Fruit fly (Drosophila melanogaster) whole organism, embryonic: ENCODE measurements around the gene RanGAP.

ENCODE experiments used
- Bgb ChIP-seq: fragments of 200-800 bp; sonication (Bioruptor generic); IDR thresholded peaks from 2 replicates; pipeline ENCODE4 v1.3.6; 2022; ENCODE audit warnings: missing biosample characterization, missing genetic modification characterization; ENCODE audit not compliant: partially characterized antibody
- CG12769 ChIP-seq: fragments of 200-800 bp; sonication (Bioruptor generic); optimal IDR thresholded peaks from 2 replicates; lab custom pipeline; 2019; ENCODE audit warnings: missing biosample characterization, mild to moderate bottlenecking, missing genetic modification characterization, moderate library complexity
- CG13287 ChIP-seq: fragments of 200-800 bp; sonication (Bioruptor generic); IDR thresholded peaks from 2 replicates; pipeline ENCODE4 v1.3.6; 2022; ENCODE audit warnings: missing biosample characterization, missing genetic modification characterization; ENCODE audit not compliant: partially characterized antibody
- CG14014 ChIP-seq: fragments of 200-800 bp; sonication (Bioruptor generic); IDR thresholded peaks from 2 replicates; pipeline ENCODE4 v1.3.6; 2022; ENCODE audit warnings: missing biosample characterization, missing genetic modification characterization
- CG14710 ChIP-seq: fragments of 200-800 bp; sonication (Bioruptor generic); optimal IDR thresholded peaks from 3 replicates; lab custom pipeline; 2019; ENCODE audit warnings: missing biosample characterization, mild to moderate bottlenecking, missing genetic modification characterization, moderate library complexity
- CG15011 ChIP-seq: fragments of 200-800 bp; sonication (Bioruptor generic); optimal IDR thresholded peaks from 3 replicates; lab custom pipeline; 2018; ENCODE audit warnings: missing biosample characterization, mild to moderate bottlenecking, missing genetic modification characterization
- CG17328 ChIP-seq: fragments of 200-800 bp; sonication (Bioruptor generic); IDR thresholded peaks from 2 replicates; pipeline ENCODE4 v1.3.6; 2022; ENCODE audit warnings: missing biosample characterization, missing genetic modification characterization
- CG17829 ChIP-seq: fragments of 200-800 bp; optimal IDR thresholded peaks from 2 replicates; lab custom pipeline; 2019; ENCODE audit warnings: missing biosample characterization, mild to moderate bottlenecking, missing genetic modification characterization, moderate library complexity
- CG2678 ChIP-seq: fragments of 200-800 bp; sonication (Bioruptor generic); optimal IDR thresholded peaks from 3 replicates; lab custom pipeline; 2019; ENCODE audit warnings: missing biosample characterization, mild to moderate bottlenecking, missing genetic modification characterization, moderate library complexity
- CG3163 ChIP-seq: fragments of 200-800 bp; sonication (Bioruptor generic); optimal IDR thresholded peaks from 3 replicates; lab custom pipeline; 2016; ENCODE audit warnings: missing biosample characterization, missing genetic modification characterization
- CG32532 ChIP-seq: fragments of 200-800 bp; sonication (Bioruptor generic); IDR thresholded peaks from 2 replicates; pipeline ENCODE4 v1.3.6; 2022; ENCODE audit warnings: missing biosample characterization, missing genetic modification characterization
- CG34376 ChIP-seq: fragments of 200-800 bp; sonication (Bioruptor generic); optimal IDR thresholded peaks from 2 replicates; lab custom pipeline; 2018; ENCODE audit warnings: missing biosample characterization, mild to moderate bottlenecking, missing genetic modification characterization
- CG4328 ChIP-seq: fragments of 200-800 bp; sonication (Bioruptor generic); optimal IDR thresholded peaks from 3 replicates; lab custom pipeline; 2017; ENCODE audit warnings: missing biosample characterization, missing genetic modification reagents, missing genetic modification characterization
- Deaf1 ChIP-seq: fragments of 200-800 bp; optimal IDR thresholded peaks from 3 replicates; lab custom pipeline; 2019; ENCODE audit warnings: missing biosample characterization, mild to moderate bottlenecking, missing genetic modification characterization, moderate library complexity
- Doc3 ChIP-seq: fragments of 200-800 bp; sonication (Bioruptor generic); IDR thresholded peaks from 3 replicates; pipeline ENCODE4 v1.3.6; 2022; ENCODE audit warnings: missing biosample characterization, missing genetic modification characterization; ENCODE audit not compliant: partially characterized antibody
- Drgx ChIP-seq: fragments of 200-800 bp; sonication (Bioruptor generic); IDR thresholded peaks from 2 replicates; pipeline ENCODE4 v1.3.6; 2022; ENCODE audit warnings: missing biosample characterization, missing genetic modification characterization
- Ets65A ChIP-seq: fragments of 200-800 bp; sonication (Bioruptor generic); peaks from one replicate; lab custom pipeline; 2016; ENCODE audit warnings: missing biosample characterization, missing genetic modification characterization
- GATAe ChIP-seq: fragments of 200-800 bp; sonication (Bioruptor generic); conservative IDR thresholded peaks from 2 replicates; pipeline ENCODE4 v1.3.6; 2022; ENCODE audit warnings: missing biosample characterization, missing genetic modification characterization
- Gsc ChIP-seq: fragments of 200-800 bp; sonication (Bioruptor generic); IDR thresholded peaks from 2 replicates; pipeline ENCODE4 v1.3.6; 2022; ENCODE audit warnings: missing biosample characterization, missing genetic modification characterization
- Hr78 ChIP-seq, 2 experiments: fragments of 200-800 bp in 1 of 2; fragments of >200 bp in 1 of 2; sonication (Bioruptor generic) in 1 of 2; optimal IDR thresholded peaks; 2 replicates each; lab custom pipeline; 2017 to 2019; ENCODE audit warnings: missing biosample characterization in 2 of 2, missing genetic modification characterization in 2 of 2, mild to moderate bottlenecking in 1 of 2, moderate library complexity in 1 of 2
- Meics ChIP-seq: fragments of 200-800 bp; sonication (Bioruptor generic); optimal IDR thresholded peaks from 2 replicates; lab custom pipeline; 2017; ENCODE audit warnings: missing biosample characterization, mild to moderate bottlenecking, missing genetic modification characterization
- NK7.1 ChIP-seq: fragments of 200-800 bp; sonication (Bioruptor generic); optimal IDR thresholded peaks from 3 replicates; lab custom pipeline; 2016; ENCODE audit warnings: missing biosample characterization, missing genetic modification characterization
- Nf-YB ChIP-seq: fragments of 200-800 bp; sonication (Bioruptor generic); optimal IDR thresholded peaks from 3 replicates; lab custom pipeline; 2019; ENCODE audit warnings: missing biosample characterization, mild to moderate bottlenecking, missing genetic modification characterization, moderate library complexity
- Nf-YC ChIP-seq: fragments of 200-800 bp; optimal IDR thresholded peaks from 3 replicates; lab custom pipeline; 2019; ENCODE audit warnings: missing biosample characterization, mild to moderate bottlenecking, missing genetic modification characterization, moderate library complexity
- bowl ChIP-seq: fragments of 200-800 bp; sonication (Bioruptor generic); IDR thresholded peaks from 2 replicates; pipeline ENCODE4 v1.3.6; 2022; ENCODE audit warnings: missing biosample characterization, missing genetic modification characterization
- croc ChIP-seq: fragments of 200-800 bp; sonication (Bioruptor generic); conservative IDR thresholded peaks from 3 replicates; pipeline ENCODE4 v1.3.6; 2022; ENCODE audit warnings: missing biosample characterization, missing genetic modification characterization
- exex ChIP-seq: fragments of 200-800 bp; sonication (Bioruptor generic); optimal IDR thresholded peaks from 4 replicates; lab custom pipeline; 2018; ENCODE audit warnings: missing biosample characterization, mild to moderate bottlenecking, missing genetic modification characterization, moderate library complexity
- ftz-f1 ChIP-seq: fragments of 200-800 bp; sonication (Bioruptor generic); optimal IDR thresholded peaks from 2 replicates; lab custom pipeline; 2016; ENCODE audit warnings: missing biosample characterization, missing genetic modification characterization
- grn ChIP-seq: fragments of 200-800 bp; sonication (Bioruptor generic); optimal IDR thresholded peaks from 3 replicates; lab custom pipeline; 2017; ENCODE audit warnings: missing biosample characterization, missing genetic modification characterization
- gt ChIP-seq: fragments of 200-800 bp; sonication (Bioruptor generic); IDR thresholded peaks from 2 replicates; pipeline ENCODE4 v1.3.6; 2022; ENCODE audit warnings: missing biosample characterization, missing genetic modification characterization
- lab ChIP-seq: fragments of 200-800 bp; sonication (Bioruptor generic); optimal IDR thresholded peaks from 3 replicates; lab custom pipeline; 2017; ENCODE audit warnings: missing biosample characterization, missing genetic modification characterization, mild to moderate bottlenecking, moderate library complexity, missing genetic modification reagents
- nom ChIP-seq: fragments of 200-800 bp; sonication (Bioruptor generic); optimal IDR thresholded peaks from 2 replicates; lab custom pipeline; 2017; ENCODE audit warnings: missing biosample characterization, missing genetic modification characterization, mild to moderate bottlenecking, moderate library complexity, missing genetic modification reagents
- otp ChIP-seq: fragments of 200-800 bp; sonication (Bioruptor generic); IDR thresholded peaks from 3 replicates; pipeline ENCODE4, ENCODE4 v1.3.6; 2022; ENCODE audit warnings: missing biosample characterization, missing genetic modification characterization
- sd ChIP-seq: fragments of 200-800 bp; sonication (Bioruptor generic); optimal IDR thresholded peaks from 3 replicates; lab custom pipeline; 2018; ENCODE audit warnings: missing biosample characterization, mild to moderate bottlenecking, missing genetic modification characterization, moderate library complexity
- sima ChIP-seq: fragments of 200-800 bp; sonication (Bioruptor generic); optimal IDR thresholded peaks from 2 replicates; lab custom pipeline; 2016; ENCODE audit warnings: missing biosample characterization, missing genetic modification characterization
- sr ChIP-seq: fragments of 200-800 bp; sonication (Bioruptor generic); IDR thresholded peaks from 3 replicates; pipeline ENCODE4 v1.3.6; 2022; ENCODE audit warnings: missing biosample characterization, missing genetic modification characterization
- sug ChIP-seq: fragments of 200-800 bp; optimal IDR thresholded peaks from 2 replicates; lab custom pipeline; 2019; ENCODE audit warnings: missing biosample characterization, mild to moderate bottlenecking, missing genetic modification characterization, moderate library complexity
- tll ChIP-seq, 2 experiments: fragments of 200-800 bp in 1 of 2; fragments of >200 bp in 1 of 2; sonication (Bioruptor generic) in 1 of 2; optimal IDR thresholded peaks; 2 replicates each; lab custom pipeline; 2017 to 2019; ENCODE audit warnings: missing biosample characterization in 2 of 2, missing genetic modification characterization in 2 of 2, mild to moderate bottlenecking in 1 of 2, moderate library complexity in 1 of 2
- wek ChIP-seq: fragments of 200-800 bp; sonication (Bioruptor generic); optimal IDR thresholded peaks from 3 replicates; lab custom pipeline; 2018; ENCODE audit warnings: missing biosample characterization, mild to moderate bottlenecking, missing genetic modification characterization, moderate library complexity
- yki ChIP-seq: fragments of >200 bp; optimal IDR thresholded peaks from 3 replicates; lab custom pipeline; 2018

The RanGAP gene

dm6 chr2L:19416602-19417497, 24.9 kb upstream of the RanGAP start, which contains the start of gene Lectin-galC1 (continued):
- peak; percentile 49 for TF ChIP-seq sima (GFP tag; lab: Kevin White, UChicago)
- peak; percentile 79 for TF ChIP-seq NK7.1 (GFP tag; lab: Kevin White, UChicago)

- no peak for TF ChIP-seq CG14710 (tag; lab: Kevin White, UChicago)
- TF ChIP-seq tll (GFP tag; optimal IDR thresholded peaks at IDR 0.05; lab: Kevin White, UChicago), result no peak
- TF ChIP-seq otp, result no peak
- no peak for TF ChIP-seq Bgb (GFP tag; lab: Robert Waterston, UW)
- no peak for TF ChIP-seq CG15011 (GFP tag; lab: Kevin White, UChicago)
- no peak for TF ChIP-seq CG3163 (GFP tag; lab: Kevin White, UChicago)
- no peak for TF ChIP-seq lab (GFP tag; lab: Kevin White, UChicago)
- TF ChIP-seq bowl (GFP tag; lab: Robert Waterston, UW), result no peak
- TF ChIP-seq wek, result no peak
- TF ChIP-seq Drgx (GFP tag; lab: Robert Waterston, UW), result no peak
- no peak for TF ChIP-seq CG17829
- TF ChIP-seq yki (lab: Kevin White, UChicago), result no peak
- TF ChIP-seq Meics (GFP tag; lab: Kevin White, UChicago), result no peak
Measured at dm6 chr2L:19418017-19418416, 23.7 kb upstream of the RanGAP start, which contains the start of gene lectin-37Da. lectin-37Da (plus strand) TSS chr2L:19418317.

dm6 chr2L:19418872-19419271, 22.9 kb upstream of the RanGAP start, which contains the start of gene lectin-37Db:
lectin-37Db (plus strand) TSS chr2L:19419075.
- TF ChIP-seq croc (GFP tag; lab: Robert Waterston, UW) (no peak), Ets65A (peak; percentile 56)

dm6 chr2L:19421573-19421972, 20.2 kb upstream of the RanGAP start:
- TF ChIP-seq sr (GFP tag; lab: Robert Waterston, UW), result peak; percentile 69; the same call in 2 of the 3 replicates
- no peak for TF ChIP-seq Gsc
- TF ChIP-seq CG13287 (GFP tag; lab: Robert Waterston, UW), result no peak
- TF ChIP-seq sd, result peak; percentile 94
- TF ChIP-seq exex, result peak; percentile 61
- peak; percentile 37 for TF ChIP-seq CG34376
- TF ChIP-seq Deaf1 (tag; lab: Kevin White, UChicago), result peak; percentile 32
- TF ChIP-seq lab (GFP tag; lab: Kevin White, UChicago), result peak; percentile 16
- peak; percentile 3 for TF ChIP-seq CG2678
- TF ChIP-seq grn (GFP tag; lab: Kevin White, UChicago), result peak; percentile 12
- TF ChIP-seq CG32532 (GFP tag; lab: Robert Waterston, UW), result 0 out of 2 replicates have a peak, but pooled peaks have one; percentile 11
- peak; percentile 28 for TF ChIP-seq CG4328
- TF ChIP-seq gt (GFP tag; lab: Robert Waterston, UW), result no peak
- peak; percentile 62 for TF ChIP-seq GATAe (GFP tag; lab: Robert Waterston, UW)
- TF ChIP-seq Nf-YB, result peak; percentile 65
- TF ChIP-seq Doc3 (GFP tag; lab: Robert Waterston, UW), result no peak
- peak; percentile 75 for TF ChIP-seq Nf-YC (tag; lab: Kevin White, UChicago)
- TF ChIP-seq CG14014 (GFP tag; lab: Robert Waterston, UW), result peak; percentile 19; the same call in 1 of the 2 replicates
- peak in 1 of 2 experiments; percentile 18 for TF ChIP-seq Hr78 (GFP tag; optimal IDR thresholded peaks at IDR 0.05; lab: Kevin White, UChicago)
- peak; percentile 40 for TF ChIP-seq ftz-f1 (GFP tag; lab: Kevin White, UChicago)
- TF ChIP-seq nom (GFP tag; lab: Kevin White, UChicago), result no peak
- TF ChIP-seq CG17328 (GFP tag; lab: Robert Waterston, UW), result 0 out of 2 replicates have a peak, but pooled peaks have one; percentile 18
- TF ChIP-seq CG12769 (tag; lab: Kevin White, UChicago), result peak; percentile 65
- TF ChIP-seq sug (tag; lab: Kevin White, UChicago), result peak; percentile 91
